Fruit fly (Drosophila melanogaster) whole organism, embryonic: Measurements from ENCODE around the gene haf.

ENCODE experiments used
- Adf1 ChIP-seq: fragments of 200-800 bp; sonication (Bioruptor generic); IDR thresholded peaks from 2 replicates; pipeline ENCODE4 v1.3.6; 2022; ENCODE audit warnings: missing biosample characterization, missing genetic modification characterization
- Antp ChIP-seq: fragments of 200-800 bp; sonication (Bioruptor generic); optimal IDR thresholded peaks from 3 replicates; lab custom pipeline; 2016; ENCODE audit warnings: missing biosample characterization, missing genetic modification characterization
- CG10147 ChIP-seq: fragments of 200-800 bp; sonication (Bioruptor generic); optimal IDR thresholded peaks from 2 replicates; lab custom pipeline; 2019; ENCODE audit warnings: missing biosample characterization, mild to moderate bottlenecking, missing genetic modification characterization, moderate library complexity
- CG12299 ChIP-seq: fragments of 200-800 bp; sonication (Bioruptor generic); optimal IDR thresholded peaks from 2 replicates; lab custom pipeline; 2018; ENCODE audit warnings: missing biosample characterization, mild to moderate bottlenecking, missing genetic modification characterization
- CG18619 ChIP-seq: fragments of 200-800 bp; sonication (Bioruptor generic); optimal IDR thresholded peaks from 3 replicates; lab custom pipeline; 2017; ENCODE audit warnings: missing biosample characterization, mild to moderate bottlenecking, missing genetic modification characterization
- CG32772 ChIP-seq: fragments of 200-800 bp; sonication (Bioruptor generic); IDR thresholded peaks from 2 replicates; pipeline ENCODE4 v1.3.6; 2022; ENCODE audit warnings: missing biosample characterization, missing genetic modification characterization
- CG3407 ChIP-seq: fragments of 200-800 bp; sonication (Bioruptor generic); optimal IDR thresholded peaks from 2 replicates; lab custom pipeline; 2018; ENCODE audit warnings: missing biosample characterization, mild to moderate bottlenecking, missing genetic modification characterization
- CG3838 ChIP-seq: fragments of 200-800 bp; sonication (Bioruptor generic); optimal IDR thresholded peaks from 3 replicates; lab custom pipeline; 2016; ENCODE audit warnings: missing biosample characterization, missing genetic modification characterization
- CG43689 ChIP-seq: fragments of 200-800 bp; sonication (Bioruptor generic); IDR thresholded peaks from 2 replicates; pipeline ENCODE4 v1.3.6; 2022; ENCODE audit warnings: missing biosample characterization, missing genetic modification characterization
- CG6254 ChIP-seq: fragments of 200-800 bp; sonication (Bioruptor generic); optimal IDR thresholded peaks from 3 replicates; lab custom pipeline; 2017; ENCODE audit warnings: mild to moderate bottlenecking, missing biosample characterization, missing genetic modification reagents, missing genetic modification characterization
- CG6683 ChIP-seq: fragments of 200-800 bp; sonication (Bioruptor generic); optimal IDR thresholded peaks from 2 replicates; lab custom pipeline; 2017; ENCODE audit warnings: missing biosample characterization, mild to moderate bottlenecking, missing genetic modification characterization, missing genetic modification reagents
- CG6689 ChIP-seq: fragments of 200-800 bp; sonication (Bioruptor generic); IDR thresholded peaks from 2 replicates; pipeline ENCODE4 v1.3.6; 2022; ENCODE audit warnings: missing biosample characterization, missing genetic modification characterization
- CG9215 ChIP-seq: fragments of 200-800 bp; sonication (Bioruptor generic); IDR thresholded peaks from 2 replicates; pipeline ENCODE4 v1.3.6; 2022; ENCODE audit warnings: missing biosample characterization, missing genetic modification characterization
- Dbx ChIP-seq: fragments of 200-800 bp; sonication (Bioruptor generic); IDR thresholded peaks from 3 replicates; pipeline ENCODE4 v1.3.6; 2022; ENCODE audit warnings: missing biosample characterization, missing genetic modification characterization
- Dek ChIP-seq: fragments of 200-800 bp; sonication (Bioruptor generic); optimal IDR thresholded peaks from 3 replicates; lab custom pipeline; 2019; ENCODE audit warnings: missing biosample characterization, mild to moderate bottlenecking, missing genetic modification characterization, moderate library complexity
- H15 ChIP-seq: fragments of 200-800 bp; sonication (Bioruptor generic); IDR thresholded peaks from 3 replicates; pipeline ENCODE4 v1.3.6; 2022; ENCODE audit warnings: missing biosample characterization, missing genetic modification characterization
- HLHmδ ChIP-seq: fragments of 200-800 bp; sonication (Bioruptor generic); optimal IDR thresholded peaks from 2 replicates; lab custom pipeline; 2018; ENCODE audit warnings: missing biosample characterization, mild to moderate bottlenecking, missing genetic modification characterization, moderate library complexity
- HmgD ChIP-seq: fragments of 200-800 bp; sonication (Bioruptor generic); optimal IDR thresholded peaks from 3 replicates; lab custom pipeline; 2016; ENCODE audit warnings: missing biosample characterization, missing genetic modification characterization
- Hmx ChIP-seq: fragments of 200-800 bp; sonication (Bioruptor generic); optimal IDR thresholded peaks from 2 replicates; lab custom pipeline; 2016; ENCODE audit warnings: missing biosample characterization, missing genetic modification characterization
- Lpt ChIP-seq: fragments of >200 bp; optimal IDR thresholded peaks from 2 replicates; lab custom pipeline; 2018; ENCODE audit warnings: missing biosample characterization, missing genetic modification characterization
- MESR4 ChIP-seq: fragments of 200-800 bp; sonication (Bioruptor generic); optimal IDR thresholded peaks from 2 replicates; lab custom pipeline; 2018; ENCODE audit warnings: missing biosample characterization, mild to moderate bottlenecking, missing genetic modification characterization, moderate library complexity
- Myb ChIP-seq: fragments of 200-800 bp; sonication (Bioruptor generic); optimal IDR thresholded peaks from 2 replicates; lab custom pipeline; 2016; ENCODE audit warnings: missing biosample characterization, missing genetic modification characterization
- Taf1 ChIP-seq: fragments of 200-800 bp; sonication (Bioruptor generic); IDR thresholded peaks from 2 replicates; pipeline ENCODE4 v1.3.6; 2022; ENCODE audit warnings: missing biosample characterization, missing genetic modification characterization
- Xbp1 ChIP-seq: fragments of 200-800 bp; sonication (Bioruptor generic); optimal IDR thresholded peaks from 3 replicates; lab custom pipeline; 2016; ENCODE audit warnings: missing biosample characterization, mild to moderate bottlenecking, missing genetic modification characterization
- Xrp1 ChIP-seq: fragments of 200-800 bp; sonication (Bioruptor generic); IDR thresholded peaks from 2 replicates; pipeline ENCODE4 v1.3.6; 2022; ENCODE audit warnings: missing biosample characterization, missing genetic modification characterization
- ab ChIP-seq: fragments of 200-800 bp; sonication (Bioruptor generic); optimal IDR thresholded peaks from 2 replicates; lab custom pipeline; 2016; ENCODE audit warnings: missing biosample characterization, missing genetic modification characterization
- abd-A ChIP-seq: fragments of 200-800 bp; sonication (Bioruptor generic); optimal IDR thresholded peaks from 3 replicates; lab custom pipeline; 2019; ENCODE audit warnings: missing biosample characterization, mild to moderate bottlenecking, missing genetic modification characterization, moderate library complexity
- cato ChIP-seq: fragments of 200-800 bp; sonication (Bioruptor generic); optimal IDR thresholded peaks from 2 replicates; lab custom pipeline; 2016; ENCODE audit warnings: missing biosample characterization, missing genetic modification characterization, borderline replicate concordance
- chinmo ChIP-seq: fragments of 200-800 bp; sonication (Bioruptor generic); IDR thresholded peaks from 4 replicates; pipeline ENCODE4 v1.3.6; 2022; ENCODE audit warnings: missing biosample characterization, missing genetic modification characterization; ENCODE audit not compliant: partially characterized antibody
- chn ChIP-seq: fragments of 200-800 bp; sonication (Bioruptor generic); optimal IDR thresholded peaks from 2 replicates; lab custom pipeline; 2016; ENCODE audit warnings: missing biosample characterization, missing genetic modification characterization
- crc ChIP-seq: fragments of 200-800 bp; sonication (Bioruptor generic); optimal IDR thresholded peaks from 2 replicates; lab custom pipeline; 2016; ENCODE audit warnings: missing biosample characterization, missing genetic modification characterization
- crol ChIP-seq: fragments of 200-800 bp; sonication (Bioruptor generic); IDR thresholded peaks from 2 replicates; pipeline ENCODE4 v1.3.6; 2022; ENCODE audit warnings: missing biosample characterization, missing genetic modification characterization
- ewg ChIP-seq: fragments of 200-800 bp; sonication (Bioruptor generic); optimal IDR thresholded peaks from 3 replicates; lab custom pipeline; 2017; ENCODE audit warnings: mild to moderate bottlenecking, missing biosample characterization, missing genetic modification reagents, missing genetic modification characterization
- ftz-f1 ChIP-seq: fragments of 200-800 bp; sonication (Bioruptor generic); optimal IDR thresholded peaks from 2 replicates; lab custom pipeline; 2016; ENCODE audit warnings: missing biosample characterization, missing genetic modification characterization
- hb ChIP-seq: fragments of 200-800 bp; sonication (Bioruptor generic); IDR thresholded peaks from 3 replicates; pipeline ENCODE4 v1.3.6; 2022; ENCODE audit warnings: missing biosample characterization, missing genetic modification characterization; ENCODE audit not compliant: partially characterized antibody
- hbn ChIP-seq: fragments of 200-800 bp; sonication (Bioruptor generic); IDR thresholded peaks from 2 replicates; pipeline ENCODE4 v1.3.6; 2022; ENCODE audit warnings: missing biosample characterization, missing genetic modification characterization; ENCODE audit not compliant: partially characterized antibody
- lab ChIP-seq: fragments of 200-800 bp; sonication (Bioruptor generic); optimal IDR thresholded peaks from 3 replicates; lab custom pipeline; 2017; ENCODE audit warnings: missing biosample characterization, missing genetic modification characterization, mild to moderate bottlenecking, moderate library complexity, missing genetic modification reagents
- nau ChIP-seq: fragments of 200-800 bp; sonication (Bioruptor generic); optimal IDR thresholded peaks from 3 replicates; lab custom pipeline; 2017; ENCODE audit warnings: missing biosample characterization, mild to moderate bottlenecking, missing genetic modification characterization, missing genetic modification reagents
- nerfin-1 ChIP-seq: fragments of 200-800 bp; sonication (Bioruptor generic); optimal IDR thresholded peaks from 3 replicates; lab custom pipeline; 2019; ENCODE audit warnings: missing biosample characterization, mild to moderate bottlenecking, missing genetic modification characterization, moderate library complexity
- org-1 ChIP-seq: fragments of 200-800 bp; sonication (Bioruptor generic); optimal IDR thresholded peaks from 2 replicates; lab custom pipeline; 2017; ENCODE audit warnings: missing biosample characterization, missing genetic modification characterization
- otp ChIP-seq: fragments of 200-800 bp; sonication (Bioruptor generic); IDR thresholded peaks from 3 replicates; pipeline ENCODE4, ENCODE4 v1.3.6; 2022; ENCODE audit warnings: missing biosample characterization, missing genetic modification characterization
- rib ChIP-seq: fragments of 200-800 bp; sonication (Bioruptor generic); IDR thresholded peaks from 2 replicates; pipeline ENCODE4 v1.3.6; 2022; ENCODE audit warnings: missing biosample characterization, missing genetic modification characterization
- ro ChIP-seq: fragments of 200-800 bp; sonication (Bioruptor generic); IDR thresholded peaks from 2 replicates; pipeline ENCODE4 v1.3.6; 2022; ENCODE audit warnings: missing biosample characterization, missing genetic modification characterization
- row ChIP-seq: fragments of 200-800 bp; sonication (Bioruptor generic); IDR thresholded peaks from 3 replicates; pipeline ENCODE4 v1.3.6; 2022; ENCODE audit warnings: missing biosample characterization, missing genetic modification characterization
- scrt ChIP-seq: fragments of 200-800 bp; sonication (Bioruptor generic); optimal IDR thresholded peaks from 2 replicates; lab custom pipeline; 2018; ENCODE audit warnings: missing biosample characterization, mild to moderate bottlenecking, missing genetic modification characterization, moderate library complexity
- sim ChIP-seq: fragments of 200-800 bp; sonication (Bioruptor generic); IDR thresholded peaks from 2 replicates; pipeline ENCODE4 v1.3.6; 2022; ENCODE audit warnings: missing biosample characterization, missing genetic modification characterization
- ssp ChIP-seq: fragments of 200-800 bp; sonication (Bioruptor generic); IDR thresholded peaks from 2 replicates; pipeline ENCODE4 v1.3.6; 2022; ENCODE audit warnings: missing biosample characterization, missing genetic modification characterization
- tio ChIP-seq: fragments of 200-800 bp; sonication (Bioruptor generic); optimal IDR thresholded peaks from 2 replicates; lab custom pipeline; 2017; ENCODE audit warnings: missing biosample characterization, missing genetic modification characterization, inconsistent platforms
- tll ChIP-seq, 2 experiments: fragments of 200-800 bp in 1 of 2; fragments of >200 bp in 1 of 2; sonication (Bioruptor generic) in 1 of 2; optimal IDR thresholded peaks; 2 replicates each; lab custom pipeline; 2017 to 2019; ENCODE audit warnings: missing biosample characterization in 2 of 2, missing genetic modification characterization in 2 of 2, mild to moderate bottlenecking in 1 of 2, moderate library complexity in 1 of 2
- toy ChIP-seq: fragments of 200-800 bp; sonication (Bioruptor generic); IDR thresholded peaks from 2 replicates; pipeline ENCODE4 v1.3.6; 2022; ENCODE audit warnings: missing biosample characterization, missing genetic modification characterization
- vvl ChIP-seq: fragments of 200-800 bp; sonication (Bioruptor generic); IDR thresholded peaks from 2 replicates; pipeline ENCODE4 v1.3.6; 2022; ENCODE audit warnings: missing biosample characterization, missing genetic modification characterization
- zfh1 ChIP-seq: fragments of 200-800 bp; sonication (Bioruptor generic); IDR thresholded peaks from 3 replicates; pipeline ENCODE4 v1.3.6; 2022; ENCODE audit warnings: missing biosample characterization, missing genetic modification characterization

Gene haf

dm6 chr2L:1654217-1654616, 99.3 kb downstream of the haf start (continued):
- TF ChIP-seq chinmo (GFP tag; lab: Robert Waterston, UW), result peak; percentile 100
- TF ChIP-seq row (GFP tag; lab: Robert Waterston, UW), result 0 out of 3 replicates have a peak, but pooled peaks have one; percentile 13
- no peak for TF ChIP-seq cato (GFP tag; lab: Kevin White, UChicago)
- no peak for TF ChIP-seq ssp
- TF ChIP-seq hb (GFP tag; lab: Robert Waterston, UW), result no peak
- TF ChIP-seq CG43689, result no peak
- peak; percentile 27 for TF ChIP-seq nerfin-1 (tag; lab: Kevin White, UChicago)
- peak; percentile 90 for TF ChIP-seq vvl (GFP tag; lab: Robert Waterston, UW)
- TF ChIP-seq lab (GFP tag; lab: Kevin White, UChicago), result peak; percentile 38
- peak; percentile 40; the same call in 1 of the 3 replicates for TF ChIP-seq H15 (GFP tag; lab: Robert Waterston, UW)
- peak; percentile 8 for TF ChIP-seq CG18619 (GFP tag; lab: Kevin White, UChicago)
- TF ChIP-seq tll (GFP tag; optimal IDR thresholded peaks at IDR 0.05; lab: Kevin White, UChicago), result no peak
- TF ChIP-seq ftz-f1 (GFP tag; lab: Kevin White, UChicago), result peak; percentile 17
- TF ChIP-seq Dek (tag; lab: Kevin White, UChicago), result no peak
- TF ChIP-seq CG32772 (GFP tag; lab: Robert Waterston, UW), result 0 out of 2 replicates have a peak, but pooled peaks have one; percentile 31
- peak; percentile 8 for TF ChIP-seq scrt (GFP tag; lab: Kevin White, UChicago)
- no peak for TF ChIP-seq Myb (GFP tag; lab: Kevin White, UChicago)
- TF ChIP-seq Adf1, result peak; percentile 81
- TF ChIP-seq Xbp1, result no peak
- TF ChIP-seq CG6683 (GFP tag; lab: Kevin White, UChicago), result no peak
- no peak for TF ChIP-seq CG3838 (GFP tag; lab: Kevin White, UChicago)
- TF ChIP-seq crol (GFP tag; lab: Robert Waterston, UW), result peak; percentile 86
- no peak for TF ChIP-seq CG9215 (GFP tag; lab: Robert Waterston, UW)
- peak; percentile 5 for TF ChIP-seq ewg
- TF ChIP-seq zfh1, result no peak
- peak; percentile 61 for TF ChIP-seq abd-A (tag; lab: Kevin White, UChicago)
- no peak for TF ChIP-seq hbn (GFP tag; lab: Robert Waterston, UW)
- peak; percentile 59; the same call in 1 of the 2 replicates for TF ChIP-seq rib

- TF ChIP-seq crc (GFP tag; lab: Kevin White, UChicago), result no peak
- peak; percentile 3 for TF ChIP-seq CG12299 (tag; lab: Kevin White, UChicago)
- TF ChIP-seq Xrp1, result peak; percentile 48; the same call in 1 of the 2 replicates
- TF ChIP-seq CG6254, result no peak
- no peak for TF ChIP-seq Hmx (GFP tag; lab: Kevin White, UChicago)
- no peak for TF ChIP-seq HmgD (GFP tag; lab: Kevin White, UChicago)
- no peak for TF ChIP-seq HLHmδ (GFP tag; lab: Kevin White, UChicago)
- TF ChIP-seq Taf1 (GFP tag; lab: Robert Waterston, UW), result no peak
- no peak for TF ChIP-seq toy
- peak; percentile 33; the same call in 1 of the 2 replicates for TF ChIP-seq CG6689
- TF ChIP-seq nau (GFP tag; lab: Kevin White, UChicago), result peak; percentile 22
- no peak for TF ChIP-seq ro (GFP tag; lab: Robert Waterston, UW)
- no peak for TF ChIP-seq Antp
- no peak for TF ChIP-seq otp (GFP tag; lab: Robert Waterston, UW)
- no peak for TF ChIP-seq Lpt (GFP tag; lab: Kevin White, UChicago)
- no peak for TF ChIP-seq CG10147 (GFP tag; lab: Kevin White, UChicago)
- no peak for TF ChIP-seq CG3407 (GFP tag; lab: Kevin White, UChicago)
- TF ChIP-seq chn, result no peak
- TF ChIP-seq MESR4 (GFP tag; lab: Kevin White, UChicago), result no peak
- TF ChIP-seq tio (GFP tag; lab: Kevin White, UChicago), result peak; percentile 22
- peak; percentile 50; the same call in 1 of the 2 replicates for TF ChIP-seq sim
- TF ChIP-seq Dbx (GFP tag; lab: Robert Waterston, UW), result peak; percentile 54; the same call in 1 of the 3 replicates
- TF ChIP-seq rib, result no peak
- no peak for TF ChIP-seq ab (GFP tag; lab: Kevin White, UChicago)
- TF ChIP-seq org-1, result no peak
Measured at dm6 chr2L:1655858-1656257, 100.9 kb downstream of the haf start.
